Comparison of ENCODE assay signal across 2 fruit fly cellular contexts in the genomic region with DNA sequence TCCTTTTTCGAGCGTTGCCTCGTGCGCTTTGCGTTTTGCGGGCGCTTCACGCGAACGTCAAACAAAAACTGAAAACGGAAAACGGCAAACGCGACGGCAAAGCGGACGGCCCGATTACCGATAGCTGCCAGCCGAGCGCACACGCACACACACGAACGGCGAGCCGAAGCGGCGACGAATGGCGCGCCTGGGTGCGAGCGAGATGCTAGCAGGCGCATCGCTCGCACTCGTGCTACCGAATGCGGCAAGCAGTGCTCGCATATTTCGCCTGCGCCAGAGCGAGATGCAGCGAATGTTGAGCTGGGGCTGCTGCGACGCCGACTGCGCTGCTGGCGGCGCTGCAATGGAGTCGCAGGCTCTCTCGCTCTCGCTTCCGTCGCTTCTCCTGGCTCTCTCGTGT.
A peak's percentile ranks its signal among the peaks of the same experiment; 100 is the strongest.
TF ChIP-seq lines count a peak whose summit lies in the region.

A gene (minus strand): TSS at position 76 of the 400 bp plus-strand sequence.

TF ChIP-seq in whole organism, adult, 20 proteins besides CTCF, POLR2A, EP300 and RAD21 (continued from another document):
- TF ChIP-seq pad (GFP tag; optimal IDR thresholded peaks at IDR 0.05; lab: Kevin White, UChicago) (peak; percentile 71), cnc (optimal IDR thresholded peaks at IDR 0.05; lab: Kevin White, UChicago) (no peak), CG11617 (GFP tag; optimal IDR thresholded peaks at IDR 0.05; lab: Kevin White, UChicago) (no peak)

TF ChIP-seq in whole organism, embryonic, 481 proteins besides CTCF, POLR2A, EP300 and RAD21 (continued from another document and continues in another):
- TF ChIP-seq lbe (GFP tag; optimal IDR thresholded peaks at IDR 0.05; lab: Kevin White, UChicago) (no peak), Jarid2 (GFP tag; optimal IDR thresholded peaks at IDR 0.05; lab: Kevin White, UChicago) (peak; percentile 92), CG10274 (GFP tag; optimal IDR thresholded peaks at IDR 0.05; lab: Kevin White, UChicago) (no peak), CG30020 (tag; optimal IDR thresholded peaks at IDR 0.05; lab: Kevin White, UChicago) (no peak), CG4282 (GFP tag; optimal IDR thresholded peaks at IDR 0.05; lab: Kevin White, UChicago) (no peak), gcm (GFP tag; optimal IDR thresholded peaks at IDR 0.05; lab: Kevin White, UChicago) (no peak), so (GFP tag; IDR thresholded peaks at IDR 0.05; lab: Robert Waterston, UW) (no peak), kni (GFP tag; optimal IDR thresholded peaks at IDR 0.05; lab: Kevin White, UChicago) (no peak), MBD-R2 (GFP tag; IDR thresholded peaks at IDR 0.05; lab: Robert Waterston, UW) (0 out of 2 replicates have a peak, but pooled peaks have one; percentile 12), unc-4 (GFP tag; IDR thresholded peaks at IDR 0.05; lab: Robert Waterston, UW; ENCODE audit: partially characterized antibody) (no peak), jumu (GFP tag; optimal IDR thresholded peaks at IDR 0.05; lab: Kevin White, UChicago) (no peak), Fer1 (GFP tag; optimal IDR thresholded peaks at IDR 0.05; lab: Kevin White, UChicago) (no peak), CG12942 (GFP tag; optimal IDR thresholded peaks at IDR 0.05; lab: Kevin White, UChicago) (no peak), CG9727 (GFP tag; optimal IDR thresholded peaks at IDR 0.05; lab: Kevin White, UChicago) (no peak), gro (GFP tag; optimal IDR thresholded peaks at IDR 0.05; lab: Kevin White, UChicago) (no peak), Ets97D (GFP tag; optimal IDR thresholded peaks at IDR 0.05; lab: Kevin White, UChicago) (no peak), br (optimal IDR thresholded peaks at IDR 0.05; lab: Kevin White, UChicago) (no peak), scrt (GFP tag; optimal IDR thresholded peaks at IDR 0.05; lab: Kevin White, UChicago) (peak; percentile 26), Stat92E (GFP tag; optimal IDR thresholded peaks at IDR 0.05; lab: Kevin White, UChicago) (no peak), chinmo (GFP tag; IDR thresholded peaks at IDR 0.05; lab: Robert Waterston, UW; ENCODE audit: partially characterized antibody) (peak; percentile 93; the same call in 3 of the 4 replicates), CG4404 (GFP tag; IDR thresholded peaks at IDR 0.05; lab: Robert Waterston, UW) (no peak), CG11696 (GFP tag; IDR thresholded peaks at IDR 0.05; lab: Robert Waterston, UW) (no peak), Atf-2 (GFP tag; optimal IDR thresholded peaks at IDR 0.05; lab: Kevin White, UChicago) (no peak), nom (GFP tag; optimal IDR thresholded peaks at IDR 0.05; lab: Kevin White, UChicago) (no peak), nmo (GFP tag; optimal IDR thresholded peaks at IDR 0.05; lab: Kevin White, UChicago) (peak; percentile 41), sd (tag; optimal IDR thresholded peaks at IDR 0.05; lab: Kevin White, UChicago) (peak; percentile 24), CG9932 (GFP tag; IDR thresholded peaks at IDR 0.05; lab: Robert Waterston, UW) (no peak), ham (GFP tag; IDR thresholded peaks at IDR 0.05; lab: Robert Waterston, UW) (no peak), bbx (GFP tag; IDR thresholded peaks at IDR 0.05; lab: Robert Waterston, UW; ENCODE audit: partially characterized antibody) (peak; percentile 49; the same call in 1 of the 2 replicates), Adf1 (GFP tag; IDR thresholded peaks at IDR 0.05; lab: Robert Waterston, UW) (peak; percentile 100), GATAe (GFP tag; conservative IDR thresholded peaks at IDR 0.05; lab: Robert Waterston, UW) (no peak), dysf (GFP tag; IDR thresholded peaks at IDR 0.05; lab: Robert Waterston, UW) (no peak), CG33213 (GFP tag; optimal IDR thresholded peaks at IDR 0.05; lab: Kevin White, UChicago) (no peak), run (tag; optimal IDR thresholded peaks at IDR 0.05; lab: Kevin White, UChicago) (no peak), org-1 (GFP tag; optimal IDR thresholded peaks at IDR 0.05; lab: Kevin White, UChicago) (no peak), slp2 (GFP tag; optimal IDR thresholded peaks at IDR 0.05; lab: Kevin White, UChicago) (no peak), CG12104 (GFP tag; optimal IDR thresholded peaks at IDR 0.05; lab: Kevin White, UChicago) (no peak), NC2β (GFP tag; optimal IDR thresholded peaks at IDR 0.05; lab: Kevin White, UChicago) (no peak), tap (tag; optimal IDR thresholded peaks at IDR 0.05; lab: Kevin White, UChicago) (no peak), Hey (tag; optimal IDR thresholded peaks at IDR 0.05; lab: Kevin White, UChicago) (no peak), CG11504 (tag; optimal IDR thresholded peaks at IDR 0.05; lab: Kevin White, UChicago) (no peak), HLH4C (GFP tag; IDR thresholded peaks at IDR 0.05; lab: Robert Waterston, UW; ENCODE audit: partially characterized antibody) (peak; percentile 17; the same call in 1 of the 3 replicates), MESR4 (GFP tag; optimal IDR thresholded peaks at IDR 0.05; lab: Kevin White, UChicago) (no peak), maf-S (GFP tag; optimal IDR thresholded peaks at IDR 0.05; lab: Kevin White, UChicago) (no peak), sr (GFP tag; IDR thresholded peaks at IDR 0.05; lab: Robert Waterston, UW) (no peak; the same call in 2 of the 3 replicates), Chrac-16 (GFP tag; optimal IDR thresholded peaks at IDR 0.05; lab: Kevin White, UChicago) (no peak), gcm2 (GFP tag; optimal IDR thresholded peaks at IDR 0.05; lab: Kevin White, UChicago) (no peak), ara (GFP tag; IDR thresholded peaks at IDR 0.05; lab: Robert Waterston, UW) (0 out of 2 replicates have a peak, but pooled peaks have one; percentile 24), CG8944 (GFP tag; optimal IDR thresholded peaks at IDR 0.05; lab: Kevin White, UChicago) (no peak), hkb (optimal IDR thresholded peaks at IDR 0.05; lab: Kevin White, UChicago) (no peak), hkb (GFP tag; IDR thresholded peaks at IDR 0.05; lab: Robert Waterston, UW) (peak; percentile 48), fd96Cb (tag; optimal IDR thresholded peaks at IDR 0.05; lab: Kevin White, UChicago) (no peak), CG7372 (GFP tag; IDR thresholded peaks at IDR 0.05; lab: Robert Waterston, UW) (no peak), rib (GFP tag; IDR thresholded peaks at IDR 0.05; lab: Robert Waterston, UW) (peak; percentile 48; the same call in 1 of the 2 replicates), CG31441 (GFP tag; IDR thresholded peaks at IDR 0.05; lab: Robert Waterston, UW) (no peak), Lim3 (GFP tag; IDR thresholded peaks at IDR 0.05; lab: Robert Waterston, UW) (no peak), CG9609 (GFP tag; optimal IDR thresholded peaks at IDR 0.05; lab: Kevin White, UChicago) (no peak), CG12744 (GFP tag; optimal IDR thresholded peaks at IDR 0.05; lab: Kevin White, UChicago) (peak; percentile 18), eyg (GFP tag; optimal IDR thresholded peaks at IDR 0.05; lab: Kevin White, UChicago) (no peak), zfh1 (GFP tag; IDR thresholded peaks at IDR 0.05; lab: Robert Waterston, UW) (no peak), CG15601 (tag; optimal IDR thresholded peaks at IDR 0.05; lab: Kevin White, UChicago) (no peak), row (GFP tag; IDR thresholded peaks at IDR 0.05; lab: Robert Waterston, UW) (peak; percentile 21; the same call in 1 of the 3 replicates), grau (tag; optimal IDR thresholded peaks at IDR 0.05; lab: Kevin White, UChicago) (no peak), yki (optimal IDR thresholded peaks at IDR 0.05; lab: Kevin White, UChicago) (no peak), sisA (GFP tag; IDR thresholded peaks at IDR 0.05; lab: Robert Waterston, UW) (no peak), ken (GFP tag; IDR thresholded peaks at IDR 0.05; lab: Robert Waterston, UW) (no peak), zfh2 (GFP tag; optimal IDR thresholded peaks at IDR 0.05; lab: Kevin White, UChicago) (no peak), insv (GFP tag; optimal IDR thresholded peaks at IDR 0.05; lab: Kevin White, UChicago) (no peak), ERR (GFP tag; optimal IDR thresholded peaks at IDR 0.05; lab: Kevin White, UChicago) (no peak), CG6654 (GFP tag; optimal IDR thresholded peaks at IDR 0.05; lab: Kevin White, UChicago) (no peak), Vsx1 (GFP tag; optimal IDR thresholded peaks at IDR 0.05; lab: Kevin White, UChicago) (no peak), CG15479 (GFP tag; optimal IDR thresholded peaks at IDR 0.05; lab: Kevin White, UChicago) (no peak), CG13894 (tag; optimal IDR thresholded peaks at IDR 0.05; lab: Kevin White, UChicago) (no peak), CG15696 (tag; optimal IDR thresholded peaks at IDR 0.05; lab: Kevin White, UChicago) (no peak), stc (GFP tag; IDR thresholded peaks at IDR 0.05; lab: Robert Waterston, UW) (no peak), jing (GFP tag; optimal IDR thresholded peaks at IDR 0.05; lab: Kevin White, UChicago) (peak; percentile 86), CG11695 (GFP tag; IDR thresholded peaks at IDR 0.05; lab: Robert Waterston, UW) (peak; percentile 12; the same call in 1 of the 3 replicates), CG11247 (GFP tag; IDR thresholded peaks at IDR 0.05; lab: Robert Waterston, UW) (no peak), Antp (GFP tag; optimal IDR thresholded peaks at IDR 0.05; lab: Kevin White, UChicago) (no peak), CG18764 (GFP tag; optimal IDR thresholded peaks at IDR 0.05; lab: Kevin White, UChicago) (no peak), CG9215 (GFP tag; IDR thresholded peaks at IDR 0.05; lab: Robert Waterston, UW) (no peak), Neu2 (GFP tag; optimal IDR thresholded peaks at IDR 0.05; lab: Kevin White, UChicago; ENCODE audit: borderline replicate concordance) (no peak), ac (GFP tag; optimal IDR thresholded peaks at IDR 0.05; lab: Kevin White, UChicago) (no peak), CG10366 (GFP tag; IDR thresholded peaks at IDR 0.05; lab: Robert Waterston, UW) (no peak), CG14050 (GFP tag; IDR thresholded peaks at IDR 0.05; lab: Robert Waterston, UW) (0 out of 3 replicates have a peak, but pooled peaks have one; percentile 11), CG32772 (GFP tag; IDR thresholded peaks at IDR 0.05; lab: Robert Waterston, UW) (no peak), CG14014 (GFP tag; IDR thresholded peaks at IDR 0.05; lab: Robert Waterston, UW) (no peak), p53 (GFP tag; optimal IDR thresholded peaks at IDR 0.05; lab: Kevin White, UChicago) (no peak), Hand (GFP tag; optimal IDR thresholded peaks at IDR 0.05; lab: Kevin White, UChicago) (no peak), pzg (GFP tag; optimal IDR thresholded peaks at IDR 0.05; lab: Kevin White, UChicago) (no peak), CG12071 (GFP tag; optimal IDR thresholded peaks at IDR 0.05; lab: Kevin White, UChicago) (no peak), CG10209 (GFP tag; optimal IDR thresholded peaks at IDR 0.05; lab: Kevin White, UChicago) (no peak), CG13775 (GFP tag; optimal IDR thresholded peaks at IDR 0.05; lab: Kevin White, UChicago) (no peak), Sox102F (GFP tag; optimal IDR thresholded peaks at IDR 0.05; lab: Kevin White, UChicago) (no peak), phol (tag; optimal IDR thresholded peaks at IDR 0.05; lab: Kevin White, UChicago) (peak; percentile 15), CG13123 (GFP tag; optimal IDR thresholded peaks at IDR 0.05; lab: Kevin White, UChicago) (no peak), usp (GFP tag; optimal IDR thresholded peaks at IDR 0.05; lab: Kevin White, UChicago) (no peak), Myb (GFP tag; optimal IDR thresholded peaks at IDR 0.05; lab: Kevin White, UChicago) (no peak), CG18476 (GFP tag; optimal IDR thresholded peaks at IDR 0.05; lab: Kevin White, UChicago) (no peak), crol (GFP tag; IDR thresholded peaks at IDR 0.05; lab: Robert Waterston, UW) (peak; percentile 80), sens (GFP tag; lab: Kevin White, UChicago) (no peak), Camta (GFP tag; optimal IDR thresholded peaks at IDR 0.05; lab: Kevin White, UChicago) (no peak), tna (GFP tag; IDR thresholded peaks at IDR 0.05; lab: Robert Waterston, UW; ENCODE audit: partially characterized antibody) (no peak), CG17802 (tag; optimal IDR thresholded peaks at IDR 0.05; lab: Kevin White, UChicago) (no peak), Kr (GFP tag; optimal IDR thresholded peaks at IDR 0.05; lab: Kevin White, UChicago) (no peak), Dref (GFP tag; IDR thresholded peaks at IDR 0.05; lab: Robert Waterston, UW) (0 out of 2 replicates have a peak, but pooled peaks have one; percentile 25), CG4360 (GFP tag; IDR thresholded peaks at IDR 0.05; lab: Robert Waterston, UW) (peak; percentile 52; the same call in 1 of the 2 replicates), CG2120 (GFP tag; optimal IDR thresholded peaks at IDR 0.05; lab: Kevin White, UChicago) (no peak), oc (tag; optimal IDR thresholded peaks at IDR 0.05; lab: Kevin White, UChicago) (no peak), CG6765 (GFP tag; optimal IDR thresholded peaks at IDR 0.05; lab: Kevin White, UChicago) (no peak), CG1647 (GFP tag; optimal IDR thresholded peaks at IDR 0.05; lab: Kevin White, UChicago) (no peak), CG33557 (GFP tag; optimal IDR thresholded peaks at IDR 0.05; lab: Kevin White, UChicago) (no peak), CG12155 (GFP tag; optimal IDR thresholded peaks at IDR 0.05; lab: Kevin White, UChicago) (no peak), CG2129 (GFP tag; IDR thresholded peaks at IDR 0.05; lab: Robert Waterston, UW; ENCODE audit: partially characterized antibody) (no peak), E2f2 (GFP tag; IDR thresholded peaks at IDR 0.05; lab: Robert Waterston, UW) (no peak), Deaf1 (tag; optimal IDR thresholded peaks at IDR 0.05; lab: Kevin White, UChicago) (peak; percentile 100), sna (GFP tag; IDR thresholded peaks at IDR 0.05; lab: Robert Waterston, UW; ENCODE audit: partially characterized antibody) (peak; percentile 53; the same call in 1 of the 2 replicates), CG6175 (GFP tag; IDR thresholded peaks at IDR 0.05; lab: Robert Waterston, UW) (peak; percentile 86), CG42726 (GFP tag; IDR thresholded peaks at IDR 0.05; lab: Robert Waterston, UW; ENCODE audit: partially characterized antibody) (peak; percentile 23; the same call in 1 of the 2 replicates), CG14965 (GFP tag; optimal IDR thresholded peaks at IDR 0.05; lab: Kevin White, UChicago; ENCODE audit: borderline replicate concordance) (no peak), CG43689 (GFP tag; IDR thresholded peaks at IDR 0.05; lab: Robert Waterston, UW) (no peak), Hr3 (GFP tag; optimal IDR thresholded peaks at IDR 0.05; lab: Kevin White, UChicago) (no peak), CG7271 (tag; optimal IDR thresholded peaks at IDR 0.05; lab: Kevin White, UChicago) (no peak), Optix (GFP tag; IDR thresholded peaks at IDR 0.05; lab: Robert Waterston, UW) (no peak), Sry-β (GFP tag; optimal IDR thresholded peaks at IDR 0.05; lab: Kevin White, UChicago) (no peak), salm (tag; optimal IDR thresholded peaks at IDR 0.05; lab: Kevin White, UChicago) (no peak)
